Fruit fly (Drosophila melanogaster) whole organism, embryonic: ENCODE measurements around the gene DCTN6-p27.
A peak's percentile ranks its signal among the peaks of the same experiment; 100 is the strongest.

Experiments used
- Atf-2 ChIP-seq: fragments of 200-800 bp; sonication (Bioruptor generic); optimal IDR thresholded peaks from 2 replicates; lab custom pipeline; 2016; ENCODE audit warnings: missing biosample characterization, missing genetic modification characterization
- Bteb2 ChIP-seq: fragments of 200-800 bp; sonication (Bioruptor generic); optimal IDR thresholded peaks from 2 replicates; lab custom pipeline; 2016; ENCODE audit warnings: missing biosample characterization, missing genetic modification characterization
- CG10321 ChIP-seq: fragments of 200-800 bp; sonication (Bioruptor generic); IDR thresholded peaks from 2 replicates; pipeline ENCODE4 v1.3.6; 2022; ENCODE audit warnings: missing biosample characterization, missing genetic modification characterization
- CG10431 ChIP-seq: fragments of 200-800 bp; sonication (Bioruptor generic); optimal IDR thresholded peaks from 3 replicates; lab custom pipeline; 2018; ENCODE audit warnings: missing biosample characterization, mild to moderate bottlenecking, missing genetic modification characterization
- CG10654 ChIP-seq: fragments of 200-800 bp; sonication (Bioruptor generic); optimal IDR thresholded peaks from 2 replicates; lab custom pipeline; 2016; ENCODE audit warnings: missing biosample characterization, missing genetic modification characterization
- CG12104 ChIP-seq: fragments of 200-800 bp; sonication (Bioruptor generic); optimal IDR thresholded peaks from 3 replicates; lab custom pipeline; 2016; ENCODE audit warnings: missing biosample characterization, missing genetic modification characterization
- CG15011 ChIP-seq: fragments of 200-800 bp; sonication (Bioruptor generic); optimal IDR thresholded peaks from 3 replicates; lab custom pipeline; 2018; ENCODE audit warnings: missing biosample characterization, mild to moderate bottlenecking, missing genetic modification characterization
- CG15696 ChIP-seq: fragments of 200-800 bp; sonication (Bioruptor generic); optimal IDR thresholded peaks from 2 replicates; lab custom pipeline; 2019; ENCODE audit warnings: missing biosample characterization, mild to moderate bottlenecking, missing genetic modification characterization, moderate library complexity
- CG1603 ChIP-seq: fragments of 200-800 bp; sonication (Bioruptor generic); optimal IDR thresholded peaks from 2 replicates; lab custom pipeline; 2019; ENCODE audit warnings: missing biosample characterization, mild to moderate bottlenecking, missing genetic modification characterization, moderate library complexity
- CG2875 ChIP-seq: fragments of 200-800 bp; sonication (Bioruptor generic); optimal IDR thresholded peaks from 2 replicates; lab custom pipeline; 2017; ENCODE audit warnings: missing biosample characterization, mild to moderate bottlenecking, missing genetic modification characterization, missing genetic modification reagents
- CG30403 ChIP-seq: fragments of 200-800 bp; sonication (Bioruptor generic); optimal IDR thresholded peaks from 3 replicates; lab custom pipeline; 2016; ENCODE audit warnings: missing biosample characterization, missing genetic modification characterization
- CG31388 ChIP-seq: fragments of 200-800 bp; sonication (Bioruptor generic); optimal IDR thresholded peaks from 2 replicates; lab custom pipeline; 2016; ENCODE audit warnings: missing biosample characterization, missing genetic modification characterization
- CG4730 ChIP-seq: fragments of 200-800 bp; sonication (Bioruptor generic); IDR thresholded peaks from 2 replicates; pipeline ENCODE4 v1.3.6; 2022; ENCODE audit warnings: missing biosample characterization, missing genetic modification characterization
- CG7372 ChIP-seq: fragments of 200-800 bp; sonication (Bioruptor generic); IDR thresholded peaks from 2 replicates; pipeline ENCODE4 v1.3.6; 2022; ENCODE audit warnings: missing biosample characterization, missing genetic modification characterization
- CG7745 ChIP-seq: fragments of 200-800 bp; sonication (Bioruptor generic); optimal IDR thresholded peaks from 2 replicates; lab custom pipeline; 2018; ENCODE audit warnings: missing biosample characterization, mild to moderate bottlenecking, missing genetic modification characterization, moderate library complexity
- CG8089 ChIP-seq: fragments of 200-800 bp; sonication (Bioruptor generic); optimal IDR thresholded peaks from 3 replicates; lab custom pipeline; 2016; ENCODE audit warnings: missing biosample characterization, missing genetic modification characterization
- CkIIα-i1 ChIP-seq: fragments of 200-800 bp; sonication (Bioruptor generic); IDR thresholded peaks from 2 replicates; pipeline ENCODE4 v1.3.6; 2022; ENCODE audit warnings: missing biosample characterization, missing genetic modification characterization
- D ChIP-seq, 2 experiments: fragments of 200-800 bp in 1 of 2; fragments of >200 bp in 1 of 2; sonication (Bioruptor generic) in 1 of 2; optimal IDR thresholded peaks; 2 replicates in 1 of 2; 3 replicates in 1 of 2; lab custom pipeline; 2017; ENCODE audit warnings: mild to moderate bottlenecking in 1 of 2, missing biosample characterization in 1 of 2, missing genetic modification characterization in 1 of 2, missing genetic modification reagents in 1 of 2
- D19B ChIP-seq: fragments of 200-800 bp; sonication (Bioruptor generic); optimal IDR thresholded peaks from 2 replicates; lab custom pipeline; 2017; ENCODE audit warnings: missing biosample characterization, mild to moderate bottlenecking, missing genetic modification characterization
- Dad ChIP-seq: fragments of 200-800 bp; sonication (Bioruptor generic); optimal IDR thresholded peaks from 3 replicates; lab custom pipeline; 2016; ENCODE audit warnings: missing biosample characterization, missing genetic modification characterization
- Dip3 ChIP-seq: fragments of 200-800 bp; sonication (Bioruptor generic); optimal IDR thresholded peaks from 3 replicates; lab custom pipeline; 2016; ENCODE audit warnings: missing biosample characterization, missing genetic modification characterization
- E2f1 ChIP-seq: fragments of 200-800 bp; sonication (Bioruptor generic); IDR thresholded peaks from 2 replicates; pipeline ENCODE4 v1.3.6; 2022; ENCODE audit warnings: missing biosample characterization, missing genetic modification characterization
- Hr3 ChIP-seq: fragments of 200-800 bp; sonication (Bioruptor generic); optimal IDR thresholded peaks from 3 replicates; lab custom pipeline; 2016; ENCODE audit warnings: missing biosample characterization, missing genetic modification characterization
- Kr ChIP-seq: fragments of 200-800 bp; sonication (Bioruptor generic); optimal IDR thresholded peaks from 2 replicates; lab custom pipeline; 2017; ENCODE audit warnings: missing biosample characterization, mild to moderate bottlenecking, missing genetic modification characterization
- Lpt ChIP-seq: fragments of >200 bp; optimal IDR thresholded peaks from 2 replicates; lab custom pipeline; 2018; ENCODE audit warnings: missing biosample characterization, missing genetic modification characterization
- Oaz ChIP-seq: fragments of 200-800 bp; sonication (Bioruptor generic); IDR thresholded peaks from 2 replicates; pipeline ENCODE4 v1.3.6; 2022; ENCODE audit warnings: missing biosample characterization, missing genetic modification characterization
- Pdp1 ChIP-seq, 2 experiments: fragments of 200-800 bp; sonication (Bioruptor generic); optimal IDR thresholded peaks; 3 replicates each; lab custom pipeline; 2016; ENCODE audit warnings: missing biosample characterization in 2 of 2, missing genetic modification characterization in 2 of 2, mild to moderate bottlenecking in 1 of 2, moderate library complexity in 1 of 2
- Stat92E ChIP-seq, 3 experiments: fragments of >200 bp in 2 of 3; fragments of 200-800 bp in 1 of 3; sonication (Bioruptor generic) in 1 of 3; optimal IDR thresholded peaks; 2 replicates each; lab custom pipeline; 2017 to 2019; ENCODE audit warnings: missing biosample characterization in 3 of 3, missing genetic modification characterization in 3 of 3, mild to moderate bottlenecking in 1 of 3, moderate library complexity in 1 of 3
- Xbp1 ChIP-seq: fragments of 200-800 bp; sonication (Bioruptor generic); optimal IDR thresholded peaks from 3 replicates; lab custom pipeline; 2016; ENCODE audit warnings: missing biosample characterization, mild to moderate bottlenecking, missing genetic modification characterization
- ara ChIP-seq: fragments of 200-800 bp; sonication (Bioruptor generic); IDR thresholded peaks from 2 replicates; pipeline ENCODE4 v1.3.6; 2022; ENCODE audit warnings: missing biosample characterization, missing genetic modification characterization
- chn ChIP-seq: fragments of 200-800 bp; sonication (Bioruptor generic); optimal IDR thresholded peaks from 2 replicates; lab custom pipeline; 2016; ENCODE audit warnings: missing biosample characterization, missing genetic modification characterization
- corto ChIP-seq: fragments of 200-800 bp; sonication (Bioruptor generic); optimal IDR thresholded peaks from 2 replicates; lab custom pipeline; 2016; ENCODE audit warnings: missing biosample characterization, mild to moderate bottlenecking, missing genetic modification characterization, moderate library complexity
- danr ChIP-seq: fragments of 200-800 bp; sonication (Bioruptor generic); IDR thresholded peaks from 2 replicates; pipeline ENCODE4 v1.3.6; 2022; ENCODE audit warnings: missing biosample characterization, missing genetic modification characterization
- emc ChIP-seq: fragments of 200-800 bp; sonication (Bioruptor generic); optimal IDR thresholded peaks from 2 replicates; lab custom pipeline; 2016; ENCODE audit warnings: missing biosample characterization, missing genetic modification characterization
- fd64A ChIP-seq: fragments of 200-800 bp; sonication (Bioruptor generic); optimal IDR thresholded peaks from 3 replicates; lab custom pipeline; 2018; ENCODE audit warnings: missing biosample characterization, mild to moderate bottlenecking, missing genetic modification characterization
- ftz-f1 ChIP-seq: fragments of 200-800 bp; sonication (Bioruptor generic); optimal IDR thresholded peaks from 2 replicates; lab custom pipeline; 2016; ENCODE audit warnings: missing biosample characterization, missing genetic modification characterization
- gem ChIP-seq: fragments of 200-800 bp; sonication (Bioruptor generic); optimal IDR thresholded peaks from 2 replicates; lab custom pipeline; 2019; ENCODE audit warnings: missing biosample characterization, mild to moderate bottlenecking, missing genetic modification characterization, moderate library complexity
- grn ChIP-seq: fragments of 200-800 bp; sonication (Bioruptor generic); optimal IDR thresholded peaks from 3 replicates; lab custom pipeline; 2017; ENCODE audit warnings: missing biosample characterization, missing genetic modification characterization
- knrl ChIP-seq: fragments of 200-800 bp; sonication (Bioruptor generic); IDR thresholded peaks from 3 replicates; pipeline ENCODE4 v1.3.6; 2022; ENCODE audit warnings: missing biosample characterization, missing genetic modification characterization; ENCODE audit not compliant: partially characterized antibody
- lab ChIP-seq: fragments of 200-800 bp; sonication (Bioruptor generic); optimal IDR thresholded peaks from 3 replicates; lab custom pipeline; 2017; ENCODE audit warnings: missing biosample characterization, missing genetic modification characterization, mild to moderate bottlenecking, moderate library complexity, missing genetic modification reagents
- lbe ChIP-seq: fragments of 200-800 bp; sonication (Bioruptor generic); optimal IDR thresholded peaks from 2 replicates; lab custom pipeline; 2016; ENCODE audit warnings: missing biosample characterization, mild to moderate bottlenecking, missing genetic modification characterization
- lilli ChIP-seq: fragments of 200-800 bp; sonication (Bioruptor generic); optimal IDR thresholded peaks from 3 replicates; lab custom pipeline; 2016; ENCODE audit warnings: missing biosample characterization, missing genetic modification characterization
- pfk ChIP-seq: fragments of 200-800 bp; sonication (Bioruptor generic); optimal IDR thresholded peaks from 2 replicates; lab custom pipeline; 2018; ENCODE audit warnings: missing biosample characterization, mild to moderate bottlenecking, missing genetic modification characterization, moderate library complexity
- phol ChIP-seq: fragments of 200-800 bp; sonication (Bioruptor generic); optimal IDR thresholded peaks from 3 replicates; lab custom pipeline; 2018; ENCODE audit warnings: missing biosample characterization, mild to moderate bottlenecking, missing genetic modification characterization, moderate library complexity
- row ChIP-seq: fragments of 200-800 bp; sonication (Bioruptor generic); IDR thresholded peaks from 3 replicates; pipeline ENCODE4 v1.3.6; 2022; ENCODE audit warnings: missing biosample characterization, missing genetic modification characterization
- schlank ChIP-seq: fragments of 200-800 bp; sonication (Bioruptor generic); optimal IDR thresholded peaks from 2 replicates; lab custom pipeline; 2018; ENCODE audit warnings: missing biosample characterization, mild to moderate bottlenecking, missing genetic modification characterization
- sens ChIP-seq: fragments of 200-800 bp; sonication (Bioruptor generic); peaks from one replicate; lab custom pipeline; 2016; ENCODE audit warnings: missing biosample characterization, missing genetic modification characterization
- trh ChIP-seq: fragments of 200-800 bp; sonication (Bioruptor generic); optimal IDR thresholded peaks from 2 replicates; lab custom pipeline; 2016; ENCODE audit warnings: missing biosample characterization, missing genetic modification characterization
- unpg ChIP-seq: fragments of 200-800 bp; sonication (Bioruptor generic); optimal IDR thresholded peaks from 3 replicates; lab custom pipeline; 2018; ENCODE audit warnings: missing biosample characterization, mild to moderate bottlenecking, missing genetic modification characterization, moderate library complexity
- zen2 ChIP-seq: fragments of 200-800 bp; sonication (Bioruptor generic); IDR thresholded peaks from 3 replicates; pipeline ENCODE4 v1.3.6; 2022; ENCODE audit warnings: missing biosample characterization, missing genetic modification characterization; ENCODE audit not compliant: partially characterized antibody
- zf30C ChIP-seq: fragments of 200-800 bp; sonication (Bioruptor generic); optimal IDR thresholded peaks from 3 replicates; lab custom pipeline; 2018; ENCODE audit warnings: missing biosample characterization, mild to moderate bottlenecking, missing genetic modification characterization

DCTN6-p27 gene

DNA sequence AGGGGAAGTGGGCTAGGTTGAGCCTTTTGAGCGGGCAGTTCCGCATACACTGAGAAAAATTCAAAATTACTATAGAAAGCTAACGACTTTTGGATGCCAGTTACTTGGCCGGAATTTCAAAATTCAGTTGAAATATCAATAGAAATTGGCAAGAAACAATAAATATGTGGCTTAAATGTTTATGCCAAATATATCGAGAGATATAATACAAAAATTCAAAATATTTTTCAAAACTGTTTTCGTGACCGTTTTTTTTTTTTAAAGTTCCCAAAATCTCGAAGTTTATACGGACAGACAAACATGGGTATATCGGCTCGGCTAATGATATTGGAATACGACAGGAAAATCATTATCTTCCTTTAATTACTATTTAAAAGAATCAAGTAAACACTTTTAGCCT is 11.1 kb upstream of the DCTN6-p27 start (continued):
- TF ChIP-seq Stat92E (GFP tag; optimal IDR thresholded peaks at IDR 0.05; lab: Kevin White, UChicago), result no peak
- no peak for TF ChIP-seq Kr (GFP tag; lab: Kevin White, UChicago)
- TF ChIP-seq CG10654, result no peak
- TF ChIP-seq gem (tag; lab: Kevin White, UChicago), result no peak
- TF ChIP-seq pfk (GFP tag; lab: Kevin White, UChicago), result no peak
- TF ChIP-seq E2f1 (GFP tag; lab: Robert Waterston, UW), result no peak
- TF ChIP-seq CG8089 (GFP tag; lab: Kevin White, UChicago), result no peak
- TF ChIP-seq Dip3 (GFP tag; lab: Kevin White, UChicago), result peak; percentile 37
- TF ChIP-seq CG4730 (GFP tag; lab: Robert Waterston, UW), result no peak
- no peak for TF ChIP-seq zen2 (GFP tag; lab: Robert Waterston, UW)
- TF ChIP-seq schlank, result no peak
- no peak for TF ChIP-seq CG15011 (GFP tag; lab: Kevin White, UChicago)
- peak; percentile 59 for TF ChIP-seq lab (GFP tag; lab: Kevin White, UChicago)
- TF ChIP-seq ara (GFP tag; lab: Robert Waterston, UW), result no peak
- no peak for TF ChIP-seq trh (GFP tag; lab: Kevin White, UChicago)
- peak; percentile 40 for TF ChIP-seq chn (GFP tag; lab: Kevin White, UChicago)
- no peak for TF ChIP-seq D (optimal IDR thresholded peaks at IDR 0.05; lab: Kevin White, UChicago)
- peak; percentile 13 for TF ChIP-seq D (GFP tag; optimal IDR thresholded peaks at IDR 0.05; lab: Kevin White, UChicago)
- no peak for TF ChIP-seq D19B (GFP tag; lab: Kevin White, UChicago)
- no peak for TF ChIP-seq Bteb2 (GFP tag; lab: Kevin White, UChicago)
- no peak for TF ChIP-seq CG7745
- TF ChIP-seq Lpt, result no peak
- no peak for TF ChIP-seq zf30C
- TF ChIP-seq CG30403 (GFP tag; lab: Kevin White, UChicago), result peak; percentile 61
- TF ChIP-seq Hr3 (GFP tag; lab: Kevin White, UChicago), result peak; percentile 19
- TF ChIP-seq Pdp1 (GFP tag; optimal IDR thresholded peaks at IDR 0.05; lab: Kevin White, UChicago), result peak; percentile 11 to 26
- no peak for TF ChIP-seq CG7372 (GFP tag; lab: Robert Waterston, UW)
- no peak for TF ChIP-seq CG12104 (GFP tag; lab: Kevin White, UChicago)
- TF ChIP-seq Atf-2 (GFP tag; lab: Kevin White, UChicago), result no peak
- no peak for TF ChIP-seq grn
- no peak for TF ChIP-seq CkIIα-i1 (GFP tag; lab: Robert Waterston, UW)
- peak; percentile 89 for TF ChIP-seq sens
- TF ChIP-seq lilli (GFP tag; lab: Kevin White, UChicago), result peak; percentile 54
- TF ChIP-seq Xbp1, result peak; percentile 58
- peak; percentile 60 for TF ChIP-seq phol
- no peak for TF ChIP-seq Oaz (GFP tag; lab: Robert Waterston, UW)
- no peak for TF ChIP-seq CG31388 (GFP tag; lab: Kevin White, UChicago)
- TF ChIP-seq corto (GFP tag; lab: Kevin White, UChicago), result no peak
- TF ChIP-seq ftz-f1 (GFP tag; lab: Kevin White, UChicago), result no peak
- peak; percentile 33; the same call in 1 of the 3 replicates for TF ChIP-seq row
- no peak for TF ChIP-seq fd64A (GFP tag; lab: Kevin White, UChicago)
- TF ChIP-seq unpg (GFP tag; lab: Kevin White, UChicago), result peak; percentile 24
- TF ChIP-seq CG10321 (GFP tag; lab: Robert Waterston, UW), result no peak
- TF ChIP-seq emc (GFP tag; lab: Kevin White, UChicago), result no peak
- no peak for TF ChIP-seq lbe (GFP tag; lab: Kevin White, UChicago)
- TF ChIP-seq CG1603, result no peak
- TF ChIP-seq danr (GFP tag; lab: Robert Waterston, UW), result no peak
- TF ChIP-seq Dad (GFP tag; lab: Kevin White, UChicago), result peak; percentile 17
- no peak for TF ChIP-seq CG10431 (GFP tag; lab: Kevin White, UChicago)
- TF ChIP-seq knrl (GFP tag; lab: Robert Waterston, UW), result no peak
- TF ChIP-seq CG15696 (tag; lab: Kevin White, UChicago), result no peak
- peak; percentile 32 for TF ChIP-seq CG2875
